Worm (Caenorhabditis elegans): ENCODE results near the gene hot-7.

- TF ChIP-seq flt-1 (GFP tag; IDR thresholded peaks at IDR 0.05) (no peak), klf-2 (GFP tag; conservative IDR thresholded peaks at IDR 0.05) (no peak)
These were observed 22.7 kb downstream of the hot-7 start, which contains the start of gene men-1 for ce11 chrII:14233879-14234278.
